Fruit fly (Drosophila melanogaster) S2 (cell line): ENCODE results near the gene AdoR.

Experiments used
- CG8478 ChIP-seq: fragments of >200 bp; optimal IDR thresholded peaks from 2 replicates; lab custom pipeline; 2018
- CTCF ChIP-seq, 2 experiments: fragments of >200 bp; optimal IDR thresholded peaks; 2 replicates each; lab custom pipeline; 2018

DNA sequence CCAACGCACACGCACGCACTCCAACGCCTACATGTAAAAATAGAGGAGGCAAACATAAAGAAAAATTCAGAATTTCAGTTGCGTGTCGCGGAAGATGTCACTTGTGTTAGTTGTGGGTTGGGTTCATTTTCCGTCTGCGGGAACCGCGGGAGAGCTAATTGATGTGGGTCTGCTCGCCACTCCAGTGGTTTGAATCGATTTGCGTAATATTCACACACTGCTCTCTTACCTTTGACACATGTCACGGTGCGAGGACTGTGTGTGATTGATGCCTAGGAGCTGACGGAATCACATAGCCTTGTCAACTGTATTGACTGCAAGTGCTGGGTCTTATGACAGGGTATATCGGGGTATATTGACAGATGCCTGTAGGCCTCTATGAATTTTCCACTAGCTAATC is 38.4 kb downstream of the AdoR start:
- TF ChIP-seq CTCF (optimal IDR thresholded peaks at IDR 0.05; lab: Kevin White, UChicago) (no peak), CG8478 (no peak)
